Fruit fly (Drosophila melanogaster) whole organism, embryonic: Measurements from ENCODE around the gene CG16978.

Experiments
- BtbVII ChIP-seq: fragments of 200-800 bp; sonication (Bioruptor generic); optimal IDR thresholded peaks from 3 replicates; lab custom pipeline; 2017; ENCODE audit warnings: missing biosample characterization, mild to moderate bottlenecking, missing genetic modification characterization
- CG10366 ChIP-seq: fragments of 200-800 bp; sonication (Bioruptor generic); IDR thresholded peaks from 2 replicates; pipeline ENCODE4 v1.3.6; 2022; ENCODE audit warnings: missing biosample characterization, missing genetic modification characterization
- CG11456 ChIP-seq: fragments of 200-800 bp; sonication (Bioruptor generic); IDR thresholded peaks from 3 replicates; pipeline ENCODE4 v1.3.6; 2022; ENCODE audit warnings: missing biosample characterization, missing genetic modification characterization
- CG12071 ChIP-seq: fragments of 200-800 bp; sonication (Bioruptor generic); optimal IDR thresholded peaks from 3 replicates; lab custom pipeline; 2018; ENCODE audit warnings: missing biosample characterization, mild to moderate bottlenecking, missing genetic modification characterization
- CG12236 ChIP-seq: fragments of 200-800 bp; sonication (Bioruptor generic); optimal IDR thresholded peaks from 2 replicates; lab custom pipeline; 2016; ENCODE audit warnings: missing biosample characterization, missing genetic modification characterization
- CG13123 ChIP-seq: fragments of 200-800 bp; sonication (Bioruptor generic); optimal IDR thresholded peaks from 2 replicates; lab custom pipeline; 2016; ENCODE audit warnings: missing biosample characterization, missing genetic modification characterization
- CG13894 ChIP-seq: fragments of 200-800 bp; sonication (Bioruptor generic); optimal IDR thresholded peaks from 3 replicates; lab custom pipeline; 2018; ENCODE audit warnings: missing biosample characterization, mild to moderate bottlenecking, missing genetic modification characterization, moderate library complexity
- CG14710 ChIP-seq: fragments of 200-800 bp; sonication (Bioruptor generic); optimal IDR thresholded peaks from 3 replicates; lab custom pipeline; 2019; ENCODE audit warnings: missing biosample characterization, mild to moderate bottlenecking, missing genetic modification characterization, moderate library complexity
- CG15696 ChIP-seq: fragments of 200-800 bp; sonication (Bioruptor generic); optimal IDR thresholded peaks from 2 replicates; lab custom pipeline; 2019; ENCODE audit warnings: missing biosample characterization, mild to moderate bottlenecking, missing genetic modification characterization, moderate library complexity
- CG1602 ChIP-seq: fragments of 200-800 bp; sonication (Bioruptor generic); optimal IDR thresholded peaks from 3 replicates; lab custom pipeline; 2016; ENCODE audit warnings: missing biosample characterization, missing genetic modification characterization
- CG17359 ChIP-seq: fragments of 200-800 bp; sonication (Bioruptor generic); optimal IDR thresholded peaks from 3 replicates; lab custom pipeline; 2018; ENCODE audit warnings: missing biosample characterization, mild to moderate bottlenecking, missing genetic modification characterization, moderate library complexity
- CG17802 ChIP-seq: fragments of 200-800 bp; sonication (Bioruptor generic); optimal IDR thresholded peaks from 2 replicates; lab custom pipeline; 2018; ENCODE audit warnings: missing biosample characterization, mild to moderate bottlenecking, missing genetic modification characterization, moderate library complexity
- CG1792 ChIP-seq: fragments of 200-800 bp; sonication (Bioruptor generic); optimal IDR thresholded peaks from 2 replicates; lab custom pipeline; 2016; ENCODE audit warnings: missing biosample characterization, missing genetic modification characterization
- CG18619 ChIP-seq: fragments of 200-800 bp; sonication (Bioruptor generic); optimal IDR thresholded peaks from 3 replicates; lab custom pipeline; 2017; ENCODE audit warnings: missing biosample characterization, mild to moderate bottlenecking, missing genetic modification characterization
- CG2116 ChIP-seq: fragments of 200-800 bp; sonication (Bioruptor generic); optimal IDR thresholded peaks from 3 replicates; lab custom pipeline; 2018; ENCODE audit warnings: missing biosample characterization, mild to moderate bottlenecking, missing genetic modification characterization
- CG2889 ChIP-seq: fragments of 200-800 bp; sonication (Bioruptor generic); IDR thresholded peaks from 3 replicates; pipeline ENCODE4 v1.3.6; 2022; ENCODE audit warnings: missing biosample characterization, missing genetic modification characterization
- CG30020 ChIP-seq: fragments of 200-800 bp; optimal IDR thresholded peaks from 2 replicates; lab custom pipeline; 2019; ENCODE audit warnings: missing biosample characterization, mild to moderate bottlenecking, missing genetic modification characterization, moderate library complexity
- CG31441 ChIP-seq: fragments of 200-800 bp; sonication (Bioruptor generic); IDR thresholded peaks from 2 replicates; pipeline ENCODE4 v1.3.6; 2022; ENCODE audit warnings: missing biosample characterization, missing genetic modification characterization
- CG33213 ChIP-seq: fragments of 200-800 bp; sonication (Bioruptor generic); optimal IDR thresholded peaks from 3 replicates; lab custom pipeline; 2016; ENCODE audit warnings: missing biosample characterization, missing genetic modification characterization
- CG3407 ChIP-seq: fragments of 200-800 bp; sonication (Bioruptor generic); optimal IDR thresholded peaks from 2 replicates; lab custom pipeline; 2018; ENCODE audit warnings: missing biosample characterization, mild to moderate bottlenecking, missing genetic modification characterization
- CG7786 ChIP-seq: fragments of 200-800 bp; sonication (Bioruptor generic); optimal IDR thresholded peaks from 2 replicates; lab custom pipeline; 2016; ENCODE audit warnings: missing biosample characterization, missing genetic modification characterization
- CG9437 ChIP-seq: fragments of 200-800 bp; sonication (Bioruptor generic); optimal IDR thresholded peaks from 2 replicates; lab custom pipeline; 2018; ENCODE audit warnings: missing biosample characterization, mild to moderate bottlenecking, missing genetic modification characterization
- CG9609 ChIP-seq: fragments of 200-800 bp; sonication (Bioruptor generic); optimal IDR thresholded peaks from 3 replicates; lab custom pipeline; 2016; ENCODE audit warnings: missing biosample characterization, missing genetic modification characterization
- CG9797 ChIP-seq: fragments of 200-800 bp; sonication (Bioruptor generic); optimal IDR thresholded peaks from 3 replicates; lab custom pipeline; 2018; ENCODE audit warnings: missing biosample characterization, mild to moderate bottlenecking, missing genetic modification characterization
- CoRest ChIP-seq: fragments of 200-800 bp; sonication (Bioruptor generic); optimal IDR thresholded peaks from 3 replicates; lab custom pipeline; 2018; ENCODE audit warnings: missing biosample characterization, mild to moderate bottlenecking, missing genetic modification characterization, moderate library complexity
- Dek ChIP-seq: fragments of 200-800 bp; sonication (Bioruptor generic); optimal IDR thresholded peaks from 3 replicates; lab custom pipeline; 2019; ENCODE audit warnings: missing biosample characterization, mild to moderate bottlenecking, missing genetic modification characterization, moderate library complexity
- Doc3 ChIP-seq: fragments of 200-800 bp; sonication (Bioruptor generic); IDR thresholded peaks from 3 replicates; pipeline ENCODE4 v1.3.6; 2022; ENCODE audit warnings: missing biosample characterization, missing genetic modification characterization; ENCODE audit not compliant: partially characterized antibody
- HHEX ChIP-seq: fragments of 200-800 bp; sonication (Bioruptor generic); optimal IDR thresholded peaks from 3 replicates; lab custom pipeline; 2017; ENCODE audit warnings: missing biosample characterization, mild to moderate bottlenecking, missing genetic modification characterization, missing genetic modification reagents
- HmgZ ChIP-seq: fragments of 200-800 bp; sonication (Bioruptor generic); optimal IDR thresholded peaks from 2 replicates; lab custom pipeline; 2018; ENCODE audit warnings: missing biosample characterization, mild to moderate bottlenecking, missing genetic modification characterization
- Lpt ChIP-seq: fragments of >200 bp; optimal IDR thresholded peaks from 2 replicates; lab custom pipeline; 2018; ENCODE audit warnings: missing biosample characterization, missing genetic modification characterization
- Meics ChIP-seq: fragments of 200-800 bp; sonication (Bioruptor generic); optimal IDR thresholded peaks from 2 replicates; lab custom pipeline; 2017; ENCODE audit warnings: missing biosample characterization, mild to moderate bottlenecking, missing genetic modification characterization
- NFAT ChIP-seq: fragments of 200-800 bp; sonication (Bioruptor generic); IDR thresholded peaks from 2 replicates; pipeline ENCODE4 v1.3.6; 2022; ENCODE audit warnings: missing biosample characterization, missing genetic modification characterization
- br ChIP-seq: fragments of >200 bp; optimal IDR thresholded peaks from 2 replicates; lab custom pipeline; 2017
- caup ChIP-seq: fragments of 200-800 bp; sonication (Bioruptor generic); optimal IDR thresholded peaks from 3 replicates; lab custom pipeline; 2017; ENCODE audit warnings: missing biosample characterization, mild to moderate bottlenecking, missing genetic modification characterization, moderate library complexity; ENCODE audit not compliant: severe bottlenecking
- chif ChIP-seq, 2 experiments: fragments of 200-800 bp; sonication (Bioruptor generic); optimal IDR thresholded peaks; 3 replicates each; lab custom pipeline; 2016; ENCODE audit warnings: missing biosample characterization in 2 of 2, missing genetic modification characterization in 2 of 2
- crol ChIP-seq: fragments of 200-800 bp; sonication (Bioruptor generic); IDR thresholded peaks from 2 replicates; pipeline ENCODE4 v1.3.6; 2022; ENCODE audit warnings: missing biosample characterization, missing genetic modification characterization
- danr ChIP-seq: fragments of 200-800 bp; sonication (Bioruptor generic); IDR thresholded peaks from 2 replicates; pipeline ENCODE4 v1.3.6; 2022; ENCODE audit warnings: missing biosample characterization, missing genetic modification characterization
- gcm ChIP-seq: fragments of 200-800 bp; sonication (Bioruptor generic); optimal IDR thresholded peaks from 2 replicates; lab custom pipeline; 2019; ENCODE audit warnings: missing biosample characterization, mild to moderate bottlenecking, missing genetic modification characterization, moderate library complexity
- gcm2 ChIP-seq: fragments of 200-800 bp; sonication (Bioruptor generic); optimal IDR thresholded peaks from 2 replicates; lab custom pipeline; 2016; ENCODE audit warnings: missing biosample characterization, missing genetic modification characterization
- gsb ChIP-seq: fragments of 200-800 bp; sonication (Bioruptor generic); IDR thresholded peaks from 2 replicates; pipeline ENCODE4 v1.3.6; 2022; ENCODE audit warnings: missing biosample characterization, missing genetic modification characterization
- h ChIP-seq: fragments of >200 bp; optimal IDR thresholded peaks from 2 replicates; lab custom pipeline; 2017
- hb ChIP-seq: fragments of 200-800 bp; sonication (Bioruptor generic); IDR thresholded peaks from 3 replicates; pipeline ENCODE4 v1.3.6; 2022; ENCODE audit warnings: missing biosample characterization, missing genetic modification characterization; ENCODE audit not compliant: partially characterized antibody
- ind ChIP-seq: fragments of 200-800 bp; sonication (Bioruptor generic); optimal IDR thresholded peaks from 3 replicates; lab custom pipeline; 2016; ENCODE audit warnings: missing biosample characterization, missing genetic modification characterization
- knrl ChIP-seq: fragments of 200-800 bp; sonication (Bioruptor generic); IDR thresholded peaks from 3 replicates; pipeline ENCODE4 v1.3.6; 2022; ENCODE audit warnings: missing biosample characterization, missing genetic modification characterization; ENCODE audit not compliant: partially characterized antibody
- lab ChIP-seq: fragments of 200-800 bp; sonication (Bioruptor generic); optimal IDR thresholded peaks from 3 replicates; lab custom pipeline; 2017; ENCODE audit warnings: missing biosample characterization, missing genetic modification characterization, mild to moderate bottlenecking, moderate library complexity, missing genetic modification reagents
- nau ChIP-seq: fragments of 200-800 bp; sonication (Bioruptor generic); optimal IDR thresholded peaks from 3 replicates; lab custom pipeline; 2017; ENCODE audit warnings: missing biosample characterization, mild to moderate bottlenecking, missing genetic modification characterization, missing genetic modification reagents
- nmo ChIP-seq: fragments of 200-800 bp; sonication (Bioruptor generic); optimal IDR thresholded peaks from 2 replicates; lab custom pipeline; 2018; ENCODE audit warnings: missing biosample characterization, mild to moderate bottlenecking, missing genetic modification characterization, moderate library complexity
- ranshi ChIP-seq: fragments of 200-800 bp; sonication (Bioruptor generic); IDR thresholded peaks from 2 replicates; pipeline ENCODE4 v1.3.6; 2022; ENCODE audit warnings: missing biosample characterization, missing genetic modification characterization
- rib ChIP-seq: fragments of 200-800 bp; sonication (Bioruptor generic); IDR thresholded peaks from 2 replicates; pipeline ENCODE4 v1.3.6; 2022; ENCODE audit warnings: missing biosample characterization, missing genetic modification characterization
- schlank ChIP-seq: fragments of 200-800 bp; sonication (Bioruptor generic); optimal IDR thresholded peaks from 2 replicates; lab custom pipeline; 2018; ENCODE audit warnings: missing biosample characterization, mild to moderate bottlenecking, missing genetic modification characterization
- slp2 ChIP-seq: fragments of 200-800 bp; sonication (Bioruptor generic); optimal IDR thresholded peaks from 2 replicates; lab custom pipeline; 2016; ENCODE audit warnings: missing biosample characterization, missing genetic modification characterization
- sqz ChIP-seq: fragments of 200-800 bp; sonication (Bioruptor generic); optimal IDR thresholded peaks from 3 replicates; lab custom pipeline; 2018; ENCODE audit warnings: missing biosample characterization, mild to moderate bottlenecking, missing genetic modification characterization
- z ChIP-seq: fragments of 200-800 bp; sonication (Bioruptor generic); IDR thresholded peaks from 3 replicates; pipeline ENCODE4 v1.3.6; 2022; ENCODE audit warnings: missing biosample characterization, missing genetic modification characterization

Gene CG16978

DNA sequence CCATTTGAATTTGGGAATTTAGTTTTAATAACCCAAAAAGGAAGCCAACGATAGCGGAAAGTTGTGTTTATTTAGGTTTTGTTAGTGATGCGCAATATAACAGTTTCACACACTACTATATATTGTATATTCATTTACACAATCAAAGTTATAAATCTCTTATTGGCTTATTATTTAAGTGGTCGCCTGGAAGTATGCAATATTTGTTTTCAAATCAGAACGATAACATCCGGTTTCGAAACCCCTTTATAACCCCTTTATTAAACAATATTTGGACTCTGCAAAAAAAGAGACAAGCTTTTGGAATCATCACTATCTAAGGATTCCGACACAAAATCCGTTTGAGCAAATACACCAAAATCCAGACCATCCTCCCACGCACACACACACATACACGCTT, 14.5 kb upstream of the CG16978 start (continued):
- no peak for TF ChIP-seq gcm2 (GFP tag; lab: Kevin White, UChicago)
- no peak for TF ChIP-seq CG14710
- TF ChIP-seq CoRest (tag; lab: Kevin White, UChicago), result no peak
- no peak for TF ChIP-seq chif (GFP tag; optimal IDR thresholded peaks at IDR 0.05; lab: Kevin White, UChicago)
- TF ChIP-seq caup, result peak; percentile 1
- TF ChIP-seq CG3407 (GFP tag; lab: Kevin White, UChicago), result no peak
- TF ChIP-seq CG9437, result no peak
- TF ChIP-seq nmo (GFP tag; lab: Kevin White, UChicago), result no peak
- no peak for TF ChIP-seq Lpt (GFP tag; lab: Kevin White, UChicago)
- no peak for TF ChIP-seq CG33213 (GFP tag; lab: Kevin White, UChicago)
- no peak for TF ChIP-seq NFAT (GFP tag; lab: Robert Waterston, UW)
- no peak for TF ChIP-seq schlank (tag; lab: Kevin White, UChicago)
- TF ChIP-seq nau, result peak; percentile 34
- TF ChIP-seq Meics, result peak; percentile 42
- TF ChIP-seq CG12071 (GFP tag; lab: Kevin White, UChicago), result peak; percentile 6
- TF ChIP-seq ind (GFP tag; lab: Kevin White, UChicago), result no peak
- TF ChIP-seq CG18619 (GFP tag; lab: Kevin White, UChicago), result no peak
- TF ChIP-seq CG17359, result no peak
- TF ChIP-seq z, result no peak
- no peak for TF ChIP-seq CG10366
- TF ChIP-seq CG15696 (tag; lab: Kevin White, UChicago), result no peak
- TF ChIP-seq BtbVII, result peak; percentile 48
- TF ChIP-seq CG17802, result no peak
- TF ChIP-seq HHEX (GFP tag; lab: Kevin White, UChicago), result peak; percentile 51
- no peak for TF ChIP-seq ranshi (GFP tag; lab: Robert Waterston, UW)
- TF ChIP-seq CG2889 (GFP tag; lab: Robert Waterston, UW), result no peak
- TF ChIP-seq CG13894 (tag; lab: Kevin White, UChicago), result no peak
- TF ChIP-seq CG1602 (GFP tag; lab: Kevin White, UChicago), result no peak
- no peak for TF ChIP-seq CG13123
- TF ChIP-seq knrl (GFP tag; lab: Robert Waterston, UW), result no peak
- no peak for TF ChIP-seq CG9797 (GFP tag; lab: Kevin White, UChicago)
- no peak for TF ChIP-seq CG12236
- peak; percentile 60 for TF ChIP-seq lab (GFP tag; lab: Kevin White, UChicago)
- TF ChIP-seq gcm (GFP tag; lab: Kevin White, UChicago), result no peak
- TF ChIP-seq CG11456 (GFP tag; lab: Robert Waterston, UW), result no peak
- no peak for TF ChIP-seq gsb
- TF ChIP-seq CG30020 (tag; lab: Kevin White, UChicago), result no peak
- no peak for TF ChIP-seq CG9609 (GFP tag; lab: Kevin White, UChicago)
- TF ChIP-seq danr (GFP tag; lab: Robert Waterston, UW), result no peak
- TF ChIP-seq rib (GFP tag; lab: Robert Waterston, UW), result no peak
- no peak for TF ChIP-seq crol (GFP tag; lab: Robert Waterston, UW)
- no peak for TF ChIP-seq sqz (GFP tag; lab: Kevin White, UChicago)
- no peak for TF ChIP-seq CG1792 (GFP tag; lab: Kevin White, UChicago)
- no peak for TF ChIP-seq Dek
- no peak for TF ChIP-seq h
- TF ChIP-seq slp2 (GFP tag; lab: Kevin White, UChicago), result no peak
- no peak for TF ChIP-seq hb
- no peak for TF ChIP-seq Doc3 (GFP tag; lab: Robert Waterston, UW)
- peak; percentile 14 for TF ChIP-seq CG2116 (GFP tag; lab: Kevin White, UChicago)
- TF ChIP-seq CG7786 (GFP tag; lab: Kevin White, UChicago), result no peak
- TF ChIP-seq br (lab: Kevin White, UChicago), result no peak
- TF ChIP-seq HmgZ (tag; lab: Kevin White, UChicago), result no peak
- no peak for TF ChIP-seq CG31441 (GFP tag; lab: Robert Waterston, UW)
